Worm (Caenorhabditis elegans): ENCODE measurements around the gene T07G12.4.

- TF ChIP-seq jun-1 (tag; optimal IDR thresholded peaks at IDR 0.05) (no peak), skn-1 (tag; optimal IDR thresholded peaks at IDR 0.05) (no peak), snpc-4 (tag; optimal IDR thresholded peaks at IDR 0.05) (no peak), nhr-48 (tag; optimal IDR thresholded peaks at IDR 0.05) (no peak), mep-1 (tag; optimal IDR thresholded peaks at IDR 0.05) (no peak), dpl-1 (GFP tag; optimal IDR thresholded peaks at IDR 0.05) (no peak), fkh-10 (GFP tag; optimal IDR thresholded peaks at IDR 0.05) (no peak)
These were observed 39.9 kb upstream of the T07G12.4 start, which contains the start of gene lgc-43 for ce11 chrIV:10578367-10578766.

All from whole organism, L4 larva.